Worm (Caenorhabditis elegans): ENCODE data around the gene oac-30.

- no peak for TF ChIP-seq ama-1 (optimal IDR thresholded peaks at IDR 0.05)
- no peak for TF ChIP-seq ets-7 (tag; optimal IDR thresholded peaks at IDR 0.05)
- TF ChIP-seq flt-1 (GFP tag; IDR thresholded peaks at IDR 0.05) = no peak
- TF ChIP-seq scrt-1 (GFP tag; IDR thresholded peaks at IDR 0.05) = no peak
- no peak for TF ChIP-seq hmbx-1 (tag; optimal IDR thresholded peaks at IDR 0.05)
- no peak for TF ChIP-seq ceh-13 (GFP tag; optimal IDR thresholded peaks at IDR 0.05)
- no peak for TF ChIP-seq B0310.2 (tag; optimal IDR thresholded peaks at IDR 0.05)
- no peak for TF ChIP-seq sea-1 (GFP tag; conservative IDR thresholded peaks at IDR 0.05)
These were observed 29.1 kb upstream of the oac-30 start, which contains the start of gene Y57G7A.2 for ce11 chrII:1295776-1296175.
